Fruit fly (Drosophila melanogaster) whole organism, embryonic: ENCODE results near the gene Argl.

Experiments used
- Bteb2 ChIP-seq: fragments of 200-800 bp; sonication (Bioruptor generic); optimal IDR thresholded peaks from 2 replicates; lab custom pipeline; 2016; ENCODE audit warnings: missing biosample characterization, missing genetic modification characterization
- CG10543 ChIP-seq: fragments of 200-800 bp; sonication (Bioruptor generic); optimal IDR thresholded peaks from 3 replicates; lab custom pipeline; 2017; ENCODE audit warnings: missing biosample characterization, mild to moderate bottlenecking, missing genetic modification characterization, moderate library complexity
- CG12299 ChIP-seq: fragments of 200-800 bp; sonication (Bioruptor generic); optimal IDR thresholded peaks from 2 replicates; lab custom pipeline; 2018; ENCODE audit warnings: missing biosample characterization, mild to moderate bottlenecking, missing genetic modification characterization
- CG12769 ChIP-seq: fragments of 200-800 bp; sonication (Bioruptor generic); optimal IDR thresholded peaks from 2 replicates; lab custom pipeline; 2019; ENCODE audit warnings: missing biosample characterization, mild to moderate bottlenecking, missing genetic modification characterization, moderate library complexity
- CG13894 ChIP-seq: fragments of 200-800 bp; sonication (Bioruptor generic); optimal IDR thresholded peaks from 3 replicates; lab custom pipeline; 2018; ENCODE audit warnings: missing biosample characterization, mild to moderate bottlenecking, missing genetic modification characterization, moderate library complexity
- CG18599 ChIP-seq: fragments of 200-800 bp; sonication (Bioruptor generic); optimal IDR thresholded peaks from 3 replicates; lab custom pipeline; 2017; ENCODE audit warnings: missing biosample characterization, missing genetic modification characterization, mild to moderate bottlenecking, moderate library complexity, missing genetic modification reagents
- CG2199 ChIP-seq: fragments of 200-800 bp; sonication (Bioruptor generic); IDR thresholded peaks from 3 replicates; pipeline ENCODE4 v1.3.6; 2022; ENCODE audit warnings: missing biosample characterization, missing genetic modification characterization
- CG3163 ChIP-seq: fragments of 200-800 bp; sonication (Bioruptor generic); optimal IDR thresholded peaks from 3 replicates; lab custom pipeline; 2016; ENCODE audit warnings: missing biosample characterization, missing genetic modification characterization
- CG34376 ChIP-seq: fragments of 200-800 bp; sonication (Bioruptor generic); optimal IDR thresholded peaks from 2 replicates; lab custom pipeline; 2018; ENCODE audit warnings: missing biosample characterization, mild to moderate bottlenecking, missing genetic modification characterization
- CG43689 ChIP-seq: fragments of 200-800 bp; sonication (Bioruptor generic); IDR thresholded peaks from 2 replicates; pipeline ENCODE4 v1.3.6; 2022; ENCODE audit warnings: missing biosample characterization, missing genetic modification characterization
- CG5180 ChIP-seq: fragments of 200-800 bp; sonication (Bioruptor generic); optimal IDR thresholded peaks from 3 replicates; lab custom pipeline; 2017; ENCODE audit warnings: missing biosample characterization, missing genetic modification characterization, mild to moderate bottlenecking, moderate library complexity, missing genetic modification reagents
- CG5245 ChIP-seq: fragments of 200-800 bp; sonication (Bioruptor generic); optimal IDR thresholded peaks from 3 replicates; lab custom pipeline; 2016; ENCODE audit warnings: missing biosample characterization, missing genetic modification characterization
- CG7372 ChIP-seq: fragments of 200-800 bp; sonication (Bioruptor generic); IDR thresholded peaks from 2 replicates; pipeline ENCODE4 v1.3.6; 2022; ENCODE audit warnings: missing biosample characterization, missing genetic modification characterization
- CG7556 ChIP-seq: fragments of 200-800 bp; sonication (Bioruptor generic); optimal IDR thresholded peaks from 2 replicates; lab custom pipeline; 2017; ENCODE audit warnings: missing biosample characterization, mild to moderate bottlenecking, missing genetic modification characterization
- Deaf1 ChIP-seq: fragments of 200-800 bp; optimal IDR thresholded peaks from 3 replicates; lab custom pipeline; 2019; ENCODE audit warnings: missing biosample characterization, mild to moderate bottlenecking, missing genetic modification characterization, moderate library complexity
- Elba2 ChIP-seq: fragments of 200-800 bp; sonication (Bioruptor generic); optimal IDR thresholded peaks from 3 replicates; lab custom pipeline; 2016; ENCODE audit warnings: missing biosample characterization, missing genetic modification characterization
- Hey ChIP-seq: fragments of 200-800 bp; sonication (Bioruptor generic); optimal IDR thresholded peaks from 3 replicates; lab custom pipeline; 2018; ENCODE audit warnings: missing biosample characterization, mild to moderate bottlenecking, missing genetic modification characterization
- HmgZ ChIP-seq: fragments of 200-800 bp; sonication (Bioruptor generic); optimal IDR thresholded peaks from 2 replicates; lab custom pipeline; 2018; ENCODE audit warnings: missing biosample characterization, mild to moderate bottlenecking, missing genetic modification characterization
- Jarid2 ChIP-seq: fragments of 200-800 bp; sonication (Bioruptor generic); optimal IDR thresholded peaks from 3 replicates; lab custom pipeline; 2017; ENCODE audit warnings: mild to moderate bottlenecking, missing biosample characterization, missing genetic modification reagents, missing genetic modification characterization
- MBD-R2 ChIP-seq: fragments of 200-800 bp; sonication (Bioruptor generic); IDR thresholded peaks from 2 replicates; pipeline ENCODE4 v1.3.6; 2022; ENCODE audit warnings: missing biosample characterization, missing genetic modification characterization
- Pdp1 ChIP-seq, 2 experiments: fragments of 200-800 bp; sonication (Bioruptor generic); optimal IDR thresholded peaks; 3 replicates each; lab custom pipeline; 2016; ENCODE audit warnings: missing biosample characterization in 2 of 2, missing genetic modification characterization in 2 of 2, mild to moderate bottlenecking in 1 of 2, moderate library complexity in 1 of 2
- Trl ChIP-seq, 3 experiments: fragments of >200 bp in 2 of 3; fragments of 200-800 bp in 1 of 3; sonication (Bioruptor generic) in 1 of 3; optimal IDR thresholded peaks; 2 replicates in 1 of 3; 3 replicates in 2 of 3; lab custom pipeline; 2016 to 2017; ENCODE audit warnings: missing biosample characterization in 1 of 3, missing genetic modification characterization in 1 of 3
- cg ChIP-seq: fragments of 200-800 bp; sonication (Bioruptor generic); optimal IDR thresholded peaks from 3 replicates; lab custom pipeline; 2019; ENCODE audit warnings: missing biosample characterization, mild to moderate bottlenecking, missing genetic modification characterization, moderate library complexity
- corto ChIP-seq: fragments of 200-800 bp; sonication (Bioruptor generic); optimal IDR thresholded peaks from 2 replicates; lab custom pipeline; 2016; ENCODE audit warnings: missing biosample characterization, mild to moderate bottlenecking, missing genetic modification characterization, moderate library complexity
- crol ChIP-seq: fragments of 200-800 bp; sonication (Bioruptor generic); IDR thresholded peaks from 2 replicates; pipeline ENCODE4 v1.3.6; 2022; ENCODE audit warnings: missing biosample characterization, missing genetic modification characterization
- cwo ChIP-seq: fragments of 200-800 bp; sonication (Bioruptor generic); optimal IDR thresholded peaks from 3 replicates; lab custom pipeline; 2017; ENCODE audit warnings: missing biosample characterization, missing genetic modification characterization, mild to moderate bottlenecking, moderate library complexity, missing genetic modification reagents
- danr ChIP-seq: fragments of 200-800 bp; sonication (Bioruptor generic); IDR thresholded peaks from 2 replicates; pipeline ENCODE4 v1.3.6; 2022; ENCODE audit warnings: missing biosample characterization, missing genetic modification characterization
- dimm ChIP-seq: fragments of 200-800 bp; sonication (Bioruptor generic); IDR thresholded peaks from 2 replicates; pipeline ENCODE4 v1.3.6; 2022; ENCODE audit warnings: missing biosample characterization, missing genetic modification characterization
- fu2 ChIP-seq: fragments of 200-800 bp; sonication (Bioruptor generic); optimal IDR thresholded peaks from 2 replicates; lab custom pipeline; 2016; ENCODE audit warnings: missing biosample characterization, missing genetic modification characterization
- gcm ChIP-seq: fragments of 200-800 bp; sonication (Bioruptor generic); optimal IDR thresholded peaks from 2 replicates; lab custom pipeline; 2019; ENCODE audit warnings: missing biosample characterization, mild to moderate bottlenecking, missing genetic modification characterization, moderate library complexity
- grn ChIP-seq: fragments of 200-800 bp; sonication (Bioruptor generic); optimal IDR thresholded peaks from 3 replicates; lab custom pipeline; 2017; ENCODE audit warnings: missing biosample characterization, missing genetic modification characterization
- jing ChIP-seq: fragments of 200-800 bp; sonication (Bioruptor generic); optimal IDR thresholded peaks from 2 replicates; lab custom pipeline; 2018; ENCODE audit warnings: missing biosample characterization, mild to moderate bottlenecking, missing genetic modification characterization
- lab ChIP-seq: fragments of 200-800 bp; sonication (Bioruptor generic); optimal IDR thresholded peaks from 3 replicates; lab custom pipeline; 2017; ENCODE audit warnings: missing biosample characterization, missing genetic modification characterization, mild to moderate bottlenecking, moderate library complexity, missing genetic modification reagents
- lbe ChIP-seq: fragments of 200-800 bp; sonication (Bioruptor generic); optimal IDR thresholded peaks from 2 replicates; lab custom pipeline; 2016; ENCODE audit warnings: missing biosample characterization, mild to moderate bottlenecking, missing genetic modification characterization
- nom ChIP-seq: fragments of 200-800 bp; sonication (Bioruptor generic); optimal IDR thresholded peaks from 2 replicates; lab custom pipeline; 2017; ENCODE audit warnings: missing biosample characterization, missing genetic modification characterization, mild to moderate bottlenecking, moderate library complexity, missing genetic modification reagents
- pan ChIP-seq, 4 experiments: fragments of >200 bp in 3 of 4; fragments of 200-800 bp in 1 of 4; sonication (Bioruptor generic) in 1 of 4; optimal IDR thresholded peaks in 3 of 4; IDR thresholded peaks in 1 of 4; 2 replicates each; pipeline versions ENCODE4 v1.3.6 to Lab custom; 2017 to 2022; ENCODE audit warnings: missing biosample characterization in 2 of 4, missing genetic modification characterization in 2 of 4, mixed read lengths in 1 of 4
- sd ChIP-seq: fragments of 200-800 bp; sonication (Bioruptor generic); optimal IDR thresholded peaks from 3 replicates; lab custom pipeline; 2018; ENCODE audit warnings: missing biosample characterization, mild to moderate bottlenecking, missing genetic modification characterization, moderate library complexity
- ssp ChIP-seq: fragments of 200-800 bp; sonication (Bioruptor generic); IDR thresholded peaks from 2 replicates; pipeline ENCODE4 v1.3.6; 2022; ENCODE audit warnings: missing biosample characterization, missing genetic modification characterization
- sug ChIP-seq: fragments of 200-800 bp; optimal IDR thresholded peaks from 2 replicates; lab custom pipeline; 2019; ENCODE audit warnings: missing biosample characterization, mild to moderate bottlenecking, missing genetic modification characterization, moderate library complexity

Gene Argl

dm6 chr2L:8989037-8989591 lies 47.2 kb upstream of the Argl start, which contains the start of gene rost:
rost (minus strand) TSS chr2L:8989539.
- peak; percentile 40 for TF ChIP-seq cwo (GFP tag; lab: Kevin White, UChicago)
- no peak for TF ChIP-seq CG7372 (GFP tag; lab: Robert Waterston, UW)
- peak; percentile 77 for TF ChIP-seq CG5180
- TF ChIP-seq pan (optimal IDR thresholded peaks at IDR 0.05; lab: Kevin White, UChicago), result no peak
- no peak for TF ChIP-seq pan (GFP tag; optimal IDR thresholded peaks at IDR 0.05 in 1 of 2, IDR thresholded peaks at IDR 0.05 in 1 of 2)
- no peak for TF ChIP-seq dimm (GFP tag; lab: Robert Waterston, UW)
- peak; percentile 82 for TF ChIP-seq Hey
- TF ChIP-seq CG12769 (tag; lab: Kevin White, UChicago), result peak; percentile 94
- TF ChIP-seq Bteb2, result no peak
- TF ChIP-seq fu2, result no peak
- peak; percentile 11 to 57 for TF ChIP-seq Trl (optimal IDR thresholded peaks at IDR 0.05; lab: Kevin White, UChicago)
- no peak for TF ChIP-seq Trl (GFP tag; optimal IDR thresholded peaks at IDR 0.05; lab: Kevin White, UChicago)
- TF ChIP-seq corto (GFP tag; lab: Kevin White, UChicago), result peak; percentile 51
- TF ChIP-seq grn (GFP tag; lab: Kevin White, UChicago), result peak; percentile 73
- TF ChIP-seq sug, result peak; percentile 86
- no peak for TF ChIP-seq CG3163 (GFP tag; lab: Kevin White, UChicago)
- 0 out of 2 replicates have a peak, but pooled peaks have one; percentile 7 for TF ChIP-seq MBD-R2 (GFP tag; lab: Robert Waterston, UW)
- no peak for TF ChIP-seq Elba2 (GFP tag; lab: Kevin White, UChicago)
- TF ChIP-seq CG12299, result no peak
- peak; percentile 60 for TF ChIP-seq crol
- TF ChIP-seq Deaf1 (tag; lab: Kevin White, UChicago), result peak; percentile 94
- no peak for TF ChIP-seq CG5245
- TF ChIP-seq nom, result peak; percentile 57
- 0 out of 3 replicates have a peak, but pooled peaks have one; percentile 22 for TF ChIP-seq CG2199
- peak; percentile 41 for TF ChIP-seq Jarid2
- TF ChIP-seq Pdp1 (GFP tag; optimal IDR thresholded peaks at IDR 0.05; lab: Kevin White, UChicago), result peak in 1 of 2 experiments; percentile 69
- TF ChIP-seq CG7556 (GFP tag; lab: Kevin White, UChicago), result no peak
- TF ChIP-seq lbe (GFP tag; lab: Kevin White, UChicago), result peak; percentile 54
- peak; percentile 25 for TF ChIP-seq lab (GFP tag; lab: Kevin White, UChicago)
- peak; percentile 44 for TF ChIP-seq HmgZ (tag; lab: Kevin White, UChicago)
- peak; percentile 75 for TF ChIP-seq CG10543 (GFP tag; lab: Kevin White, UChicago)
- peak; percentile 3 for TF ChIP-seq sd (tag; lab: Kevin White, UChicago)
- peak; percentile 49 for TF ChIP-seq CG18599 (GFP tag; lab: Kevin White, UChicago)
- TF ChIP-seq jing (GFP tag; lab: Kevin White, UChicago), result no peak
- no peak for TF ChIP-seq CG43689 (GFP tag; lab: Robert Waterston, UW)
- peak; percentile 46 for TF ChIP-seq CG13894
- TF ChIP-seq cg (GFP tag; lab: Kevin White, UChicago), result peak; percentile 22
- TF ChIP-seq CG34376 (GFP tag; lab: Kevin White, UChicago), result peak; percentile 86
- TF ChIP-seq danr, result no peak
- no peak for TF ChIP-seq gcm
- TF ChIP-seq ssp (GFP tag; lab: Robert Waterston, UW), result no peak
